Worm (Caenorhabditis elegans) whole organism, L1 larva: ENCODE results near the gene lgc-42.

Source experiments
- aly-2 ChIP-seq: fragments of 150-350 bp; optimal IDR thresholded peaks from 2 replicates; lab custom pipeline; 2014; ENCODE audit warnings: missing biosample characterization, missing genetic modification characterization
- blmp-1 ChIP-seq: fragments of 150-350 bp; optimal IDR thresholded peaks from 2 replicates; lab custom pipeline; 2014; ENCODE audit warnings: missing biosample characterization, missing genetic modification characterization
- ceh-82 ChIP-seq, 3 experiments: fragments of 150-350 bp in 1 of 3; sonication (generic microtip) in 2 of 3; optimal IDR thresholded peaks; 2 replicates each; lab custom pipeline; 2014 to 2017; ENCODE audit warnings: missing biosample characterization in 3 of 3, missing genetic modification characterization in 3 of 3
- ces-1 ChIP-seq: fragments of 150-350 bp; optimal IDR thresholded peaks from 2 replicates; lab custom pipeline; 2014; ENCODE audit warnings: missing biosample characterization, missing genetic modification reagents, missing genetic modification characterization
- egl-27 ChIP-seq, 2 experiments: fragments of 150-350 bp in 1 of 2; sonication (generic microtip); optimal IDR thresholded peaks; 3 replicates each; lab custom pipeline; 2017 to 2018; ENCODE audit warnings: missing biosample characterization in 2 of 2, missing genetic modification characterization in 2 of 2, missing genetic modification reagents in 2 of 2
- fkh-10 ChIP-seq: sonication (generic microtip); optimal IDR thresholded peaks from 2 replicates; lab custom pipeline; 2017; ENCODE audit warnings: missing biosample characterization, missing genetic modification reagents, missing genetic modification characterization
- mdl-1 ChIP-seq, 2 experiments: fragments of 150-350 bp; optimal IDR thresholded peaks; 2 replicates each; lab custom pipeline; 2014 to 2017; ENCODE audit warnings: missing biosample characterization in 2 of 2, missing genetic modification characterization in 2 of 2, inconsistent platforms in 1 of 2
- mep-1 ChIP-seq: fragments of 150-350 bp; optimal IDR thresholded peaks from 2 replicates; lab custom pipeline; 2014; ENCODE audit warnings: missing biosample characterization, missing genetic modification characterization
- nhr-71 ChIP-seq: sonication (generic microtip); optimal IDR thresholded peaks from 2 replicates; lab custom pipeline; 2016; ENCODE audit warnings: mild to moderate bottlenecking, missing genetic modification characterization, moderate library complexity, missing compliant biosample characterization
- rnt-1 ChIP-seq: sonication (generic microtip); optimal IDR thresholded peaks from 2 replicates; lab custom pipeline; 2016; ENCODE audit warnings: mild to moderate bottlenecking, missing genetic modification characterization, moderate library complexity, missing compliant biosample characterization
- tbx-2 ChIP-seq: sonication (generic microtip); optimal IDR thresholded peaks from 2 replicates; lab custom pipeline; 2016; ENCODE audit warnings: missing genetic modification characterization, missing compliant biosample characterization
- xbp-1 ChIP-seq: sonication (generic microtip); optimal IDR thresholded peaks from 2 replicates; lab custom pipeline; 2016; ENCODE audit warnings: missing genetic modification characterization, missing compliant biosample characterization

DNA sequence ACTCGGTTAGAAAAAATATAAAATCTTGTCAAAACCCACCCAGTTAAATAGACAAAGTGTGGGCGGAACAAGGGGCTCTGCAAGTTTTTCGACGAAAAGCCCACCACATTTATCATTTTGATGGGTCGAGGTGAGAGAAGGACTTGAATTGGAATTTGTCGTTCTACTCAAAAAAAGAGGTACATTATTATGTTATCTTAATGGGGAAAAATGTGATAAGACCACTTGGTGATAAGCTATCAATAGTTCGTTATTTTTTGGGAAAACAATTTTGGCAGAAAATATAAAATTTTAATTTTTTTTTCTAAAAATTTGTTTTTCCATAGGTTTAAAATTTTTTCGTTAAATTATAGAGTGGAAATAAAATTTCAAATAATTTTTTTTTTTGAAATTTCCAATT lies 52.2 kb downstream of the lgc-42 start:
- TF ChIP-seq fkh-10 (GFP tag; lab: Kevin White, UChicago) (no peak), ceh-82 (tag; optimal IDR thresholded peaks at IDR 0.05; lab: Kevin White, UChicago) (no peak), rnt-1 (tag; lab: Kevin White, UChicago) (no peak), ces-1 (GFP tag; lab: Kevin White, UChicago) (no peak), mdl-1 (tag; optimal IDR thresholded peaks at IDR 0.05; lab: Kevin White, UChicago) (no peak), mep-1 (tag; lab: Kevin White, UChicago) (no peak), egl-27 (tag; optimal IDR thresholded peaks at IDR 0.05; lab: Kevin White, UChicago) (no peak), blmp-1 (tag; lab: Kevin White, UChicago) (no peak), xbp-1 (tag; lab: Kevin White, UChicago) (no peak), tbx-2 (tag; lab: Kevin White, UChicago) (no peak), aly-2 (no peak), nhr-71 (tag; lab: Kevin White, UChicago) (no peak)
